Worm (Caenorhabditis elegans) whole organism, L2 larva: Measurements from ENCODE around the gene srp-2.

Experiments
- C34F6.9 ChIP-seq: fragments of 150-350 bp; optimal IDR thresholded peaks from 2 replicates; lab custom pipeline; 2014; ENCODE audit warnings: missing biosample characterization, missing genetic modification characterization
- Y55F3AM.14 ChIP-seq: fragments of 200-800 bp; sonication (Bioruptor generic); optimal IDR thresholded peaks from 2 replicates; lab custom pipeline; 2018; ENCODE audit warnings: mild to moderate bottlenecking, missing genetic modification characterization, missing compliant biosample characterization
- alr-1 ChIP-seq: fragments of 150-350 bp; optimal IDR thresholded peaks from 2 replicates; lab custom pipeline; 2014; ENCODE audit warnings: missing biosample characterization, missing genetic modification characterization
- blmp-1 ChIP-seq: sonication (generic microtip); optimal IDR thresholded peaks from 2 replicates; lab custom pipeline; 2017; ENCODE audit warnings: missing genetic modification characterization, mild to moderate bottlenecking, missing compliant biosample characterization, antibody characterized with exemption, moderate library complexity; ENCODE audit not compliant: insufficient read depth
- ceh-16 ChIP-seq: fragments of 150-350 bp; optimal IDR thresholded peaks from 2 replicates; lab custom pipeline; 2014; ENCODE audit warnings: missing biosample characterization, missing genetic modification characterization
- ceh-82 ChIP-seq: fragments of 150-350 bp; optimal IDR thresholded peaks from 2 replicates; lab custom pipeline; 2014; ENCODE audit warnings: missing biosample characterization, missing genetic modification characterization
- crh-2 ChIP-seq: sonication (generic microtip); optimal IDR thresholded peaks from 2 replicates; lab custom pipeline; 2017; ENCODE audit warnings: missing biosample characterization, missing genetic modification characterization
- dmd-4 ChIP-seq: sonication (generic microtip); optimal IDR thresholded peaks from 2 replicates; lab custom pipeline; 2017; ENCODE audit warnings: missing biosample characterization, missing genetic modification characterization
- elt-1 ChIP-seq: fragments of 150-350 bp; optimal IDR thresholded peaks from 2 replicates; lab custom pipeline; 2014; ENCODE audit warnings: missing biosample characterization, missing genetic modification characterization
- fos-1 ChIP-seq: fragments of 150-350 bp; optimal IDR thresholded peaks from 2 replicates; lab custom pipeline; 2014; ENCODE audit warnings: missing biosample characterization, missing genetic modification characterization
- gmeb-1 ChIP-seq: fragments of 150-350 bp; optimal IDR thresholded peaks from 2 replicates; lab custom pipeline; 2014; ENCODE audit warnings: missing biosample characterization, missing genetic modification characterization
- lin-11 ChIP-seq: fragments of 150-350 bp; sonication (generic microtip); optimal IDR thresholded peaks from 2 replicates; lab custom pipeline; 2014; ENCODE audit warnings: missing biosample characterization, missing genetic modification characterization, inconsistent platforms, mixed read lengths
- lin-13 ChIP-seq: fragments of 150-350 bp; optimal IDR thresholded peaks from 2 replicates; lab custom pipeline; 2014; ENCODE audit warnings: missing biosample characterization, missing genetic modification reagents, missing genetic modification characterization
- lin-39 ChIP-seq: fragments of 150-350 bp; optimal IDR thresholded peaks from 2 replicates; lab custom pipeline; 2014; ENCODE audit warnings: missing biosample characterization, missing genetic modification reagents, missing genetic modification characterization
- lsy-2 ChIP-seq, 2 experiments: fragments of 150-350 bp in 1 of 2; sonication (generic microtip) in 1 of 2; optimal IDR thresholded peaks; 2 replicates each; lab custom pipeline; 2014 to 2017; ENCODE audit warnings: missing biosample characterization in 2 of 2, missing genetic modification characterization in 2 of 2
- mdl-1 ChIP-seq, 2 experiments: fragments of 150-350 bp in 1 of 2; sonication (generic microtip) in 1 of 2; optimal IDR thresholded peaks; 2 replicates each; lab custom pipeline; 2017; ENCODE audit warnings: missing biosample characterization in 2 of 2, missing genetic modification characterization in 2 of 2
- nhr-11 ChIP-seq: fragments of 150-350 bp; optimal IDR thresholded peaks from 2 replicates; lab custom pipeline; 2014; ENCODE audit warnings: missing biosample characterization, missing genetic modification characterization
- nhr-12 ChIP-seq: fragments of 150-350 bp; optimal IDR thresholded peaks from 2 replicates; lab custom pipeline; 2014; ENCODE audit warnings: missing biosample characterization, missing genetic modification characterization
- nhr-129 ChIP-seq: fragments of 150-350 bp; optimal IDR thresholded peaks from 2 replicates; lab custom pipeline; 2014; ENCODE audit warnings: missing biosample characterization, missing genetic modification characterization
- nhr-21 ChIP-seq: fragments of 150-350 bp; optimal IDR thresholded peaks from 2 replicates; lab custom pipeline; 2014; ENCODE audit warnings: missing biosample characterization, missing genetic modification characterization
- nhr-23 ChIP-seq: fragments of 150-350 bp; optimal IDR thresholded peaks from 2 replicates; lab custom pipeline; 2014; ENCODE audit warnings: missing biosample characterization, missing genetic modification reagents, missing genetic modification characterization
- nhr-237 ChIP-seq: fragments of 150-350 bp; optimal IDR thresholded peaks from 2 replicates; lab custom pipeline; 2014; ENCODE audit warnings: missing biosample characterization, missing genetic modification characterization
- nhr-6 ChIP-seq: fragments of 150-350 bp; optimal IDR thresholded peaks from 2 replicates; lab custom pipeline; 2014; ENCODE audit warnings: missing biosample characterization, missing genetic modification characterization
- nhr-77 ChIP-seq: fragments of 150-350 bp; optimal IDR thresholded peaks from 2 replicates; lab custom pipeline; 2014; ENCODE audit warnings: missing biosample characterization, missing genetic modification characterization
- peb-1 ChIP-seq: fragments of 150-350 bp; optimal IDR thresholded peaks from 2 replicates; lab custom pipeline; 2014; ENCODE audit warnings: missing biosample characterization, missing genetic modification characterization
- sem-4 ChIP-seq: fragments of 150-350 bp; optimal IDR thresholded peaks from 2 replicates; lab custom pipeline; 2014; ENCODE audit warnings: missing biosample characterization, missing genetic modification reagents, missing genetic modification characterization
- skn-1 ChIP-seq: sonication (generic microtip); optimal IDR thresholded peaks from 2 replicates; lab custom pipeline; 2017; ENCODE audit warnings: missing biosample characterization, missing genetic modification characterization
- sma-3 ChIP-seq: sonication (generic microtip); optimal IDR thresholded peaks from 2 replicates; lab custom pipeline; 2016; ENCODE audit warnings: missing genetic modification reagents, missing genetic modification characterization, missing compliant biosample characterization
- sma-9 ChIP-seq, 2 experiments: fragments of 150-350 bp in 1 of 2; sonication (generic microtip) in 1 of 2; optimal IDR thresholded peaks; 2 replicates each; lab custom pipeline; 2014 to 2016; ENCODE audit warnings: missing genetic modification characterization in 2 of 2, mild to moderate bottlenecking in 1 of 2, missing biosample characterization in 1 of 2, missing compliant biosample characterization in 1 of 2, missing genetic modification reagents in 1 of 2, moderate library complexity in 1 of 2
- snpc-4 ChIP-seq: fragments of 150-350 bp; optimal IDR thresholded peaks from 2 replicates; lab custom pipeline; 2014; ENCODE audit warnings: missing biosample characterization, missing genetic modification characterization
- unc-39 ChIP-seq: fragments of 150-350 bp; optimal IDR thresholded peaks from 2 replicates; lab custom pipeline; 2014; ENCODE audit warnings: missing biosample characterization, missing genetic modification characterization
- unc-62 ChIP-seq: fragments of 150-350 bp; optimal IDR thresholded peaks from 2 replicates; lab custom pipeline; 2014; ENCODE audit warnings: missing biosample characterization, missing genetic modification reagents, missing genetic modification characterization
- zag-1 ChIP-seq: fragments of 150-350 bp; optimal IDR thresholded peaks from 2 replicates; lab custom pipeline; 2014; ENCODE audit warnings: missing biosample characterization, missing genetic modification characterization
- ztf-1 ChIP-seq: fragments of 200-800 bp; sonication (Bioruptor generic); conservative IDR thresholded peaks from 2 replicates; pipeline ENCODE4 v1.3.6; 2022; ENCODE audit warnings: missing genetic modification characterization, missing compliant biosample characterization
- ztf-4 ChIP-seq: fragments of 150-350 bp; optimal IDR thresholded peaks from 2 replicates; lab custom pipeline; 2014; ENCODE audit warnings: missing biosample characterization, missing genetic modification characterization

srp-2 gene

DNA sequence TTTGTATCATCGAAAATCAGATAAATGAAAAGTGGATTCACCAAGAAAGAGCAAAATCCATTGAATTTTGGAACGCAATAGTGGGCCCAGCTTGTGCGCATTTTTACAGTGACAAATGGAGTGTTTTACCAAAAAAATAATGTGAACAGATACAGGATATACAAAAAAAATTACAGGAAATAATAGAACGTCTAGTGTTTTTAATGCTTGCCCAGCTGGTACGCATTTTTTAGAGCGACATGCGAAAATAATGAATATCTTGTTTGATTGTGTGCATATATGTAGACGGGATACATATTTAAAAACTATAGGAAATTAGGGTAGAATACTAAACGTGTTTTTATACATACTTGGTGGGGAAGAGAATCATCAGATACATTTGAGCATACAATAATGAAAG, 26.3 kb upstream of the srp-2 start, which contains the start of gene srj-25:
Gene srj-25 (minus strand): TSS at position 101 of the 400 bp plus-strand sequence.
- no peak for TF ChIP-seq alr-1 (tag; lab: Kevin White, UChicago)
- TF ChIP-seq nhr-77 (tag; lab: Kevin White, UChicago): no peak
- no peak for TF ChIP-seq nhr-12
- TF ChIP-seq elt-1 (tag; lab: Kevin White, UChicago): no peak
- no peak for TF ChIP-seq nhr-21 (tag; lab: Kevin White, UChicago)
- TF ChIP-seq peb-1 (tag; lab: Kevin White, UChicago): no peak
- no peak for TF ChIP-seq nhr-11 (tag; lab: Kevin White, UChicago)
- TF ChIP-seq snpc-4: no peak
- no peak for TF ChIP-seq skn-1 (tag; lab: Kevin White, UChicago)
- TF ChIP-seq nhr-6 (tag; lab: Kevin White, UChicago): no peak
- no peak for TF ChIP-seq lsy-2 (tag; optimal IDR thresholded peaks at IDR 0.05; lab: Kevin White, UChicago)
- TF ChIP-seq C34F6.9 (tag; lab: Kevin White, UChicago): no peak
- TF ChIP-seq nhr-237 (tag; lab: Kevin White, UChicago): no peak
- no peak for TF ChIP-seq gmeb-1
- TF ChIP-seq ceh-16 (tag; lab: Kevin White, UChicago): no peak
- TF ChIP-seq sem-4: no peak
- no peak for TF ChIP-seq lin-39 (tag; lab: Kevin White, UChicago)
- TF ChIP-seq lin-13 (GFP tag; lab: Kevin White, UChicago): no peak
- no peak for TF ChIP-seq unc-62 (GFP tag; lab: Kevin White, UChicago)
- no peak for TF ChIP-seq fos-1

DNA sequence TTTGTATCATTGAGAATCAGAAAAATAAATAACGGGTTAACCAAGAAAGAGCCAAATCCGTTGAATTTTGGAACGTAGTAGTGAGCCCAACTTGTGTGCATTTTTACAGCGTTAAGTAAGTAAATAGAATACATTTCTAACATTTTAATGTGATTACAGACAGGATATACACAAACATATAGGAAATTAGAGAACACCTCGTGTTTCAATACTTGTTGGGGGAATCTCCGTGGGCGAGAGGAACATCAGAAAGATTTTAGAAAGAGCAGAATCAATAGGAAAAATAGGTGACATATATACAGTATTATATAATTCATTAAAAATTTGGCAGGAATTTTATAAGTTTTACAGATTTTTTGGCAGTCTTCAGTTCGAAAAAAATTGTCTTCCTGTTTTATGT, 23.7 kb upstream of the srp-2 start, which contains the start of gene srj-24:
Gene srj-24 (minus strand): TSS at position 101 of the 400 bp plus-strand sequence.
- TF ChIP-seq lin-39 (tag; lab: Kevin White, UChicago) (no peak), snpc-4 (no peak), dmd-4 (tag; lab: Kevin White, UChicago) (no peak), nhr-21 (tag; lab: Kevin White, UChicago) (no peak), ztf-4 (no peak), nhr-129 (tag; lab: Kevin White, UChicago) (no peak), crh-2 (tag; lab: Kevin White, UChicago) (no peak), nhr-11 (tag; lab: Kevin White, UChicago) (no peak), ceh-16 (tag; lab: Kevin White, UChicago) (no peak)

DNA sequence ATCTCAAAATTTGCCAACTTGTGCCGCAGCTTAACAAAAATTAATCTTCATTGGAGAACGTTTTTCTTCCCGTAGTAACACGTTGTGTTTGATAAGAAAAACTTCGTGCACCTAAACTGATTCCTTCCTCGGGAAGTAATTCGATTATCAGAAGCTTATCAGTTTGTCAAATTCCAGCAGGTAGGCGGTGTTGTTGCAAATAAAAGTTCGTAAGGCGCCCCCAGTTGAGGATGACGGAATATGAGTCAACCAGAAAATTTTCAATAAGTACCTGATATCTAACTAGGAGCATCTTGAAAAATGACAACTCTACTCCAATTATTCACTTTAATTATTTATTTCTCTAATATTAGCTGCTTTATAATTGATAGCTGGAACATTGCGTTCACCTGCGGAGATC, 20.6 kb upstream of the srp-2 start, which contains the start of gene C05E4.7:
Gene C05E4.7 (plus strand): TSS at position 301 of the 400 bp plus-strand sequence.
- TF ChIP-seq sma-3 (no peak), sma-9 (GFP tag; optimal IDR thresholded peaks at IDR 0.05; lab: Kevin White, UChicago) (no peak), sma-9 (tag; optimal IDR thresholded peaks at IDR 0.05; lab: Kevin White, UChicago) (no peak), ceh-16 (tag; lab: Kevin White, UChicago) (no peak), gmeb-1 (no peak), elt-1 (tag; lab: Kevin White, UChicago) (no peak), Y55F3AM.14 (no peak), nhr-12 (no peak), ceh-82 (tag; lab: Kevin White, UChicago) (no peak), blmp-1 (tag; lab: Kevin White, UChicago) (no peak), ztf-1 (GFP tag; lab: Robert Waterston, UW) (no peak), nhr-11 (tag; lab: Kevin White, UChicago) (no peak)

DNA sequence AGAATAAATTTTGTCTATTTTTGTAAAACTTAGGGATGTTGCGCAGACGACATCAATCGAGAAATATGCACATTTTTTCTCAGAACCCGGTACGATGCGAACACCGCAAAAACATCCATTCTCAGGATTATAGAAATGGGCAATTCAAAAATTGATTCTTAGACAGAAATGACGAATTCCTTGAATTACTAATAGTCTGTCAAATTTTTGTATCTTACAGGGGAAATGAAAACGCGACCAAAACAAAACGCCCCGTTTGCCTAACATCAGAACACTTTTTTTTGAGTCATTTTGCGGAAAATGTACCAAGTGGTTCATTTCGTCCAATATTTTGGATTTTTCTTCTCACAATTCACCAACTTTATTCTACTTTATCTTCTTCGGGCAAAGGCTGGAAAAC, 19.1 kb upstream of the srp-2 start, which contains the start of gene str-134:
Gene str-134 (plus strand): TSS at position 301 of the 400 bp plus-strand sequence.
- TF ChIP-seq ceh-82 (tag; lab: Kevin White, UChicago) (no peak), snpc-4 (no peak), elt-1 (tag; lab: Kevin White, UChicago) (no peak), lin-13 (GFP tag; lab: Kevin White, UChicago) (no peak), Y55F3AM.14 (no peak), nhr-6 (tag; lab: Kevin White, UChicago) (no peak), nhr-23 (tag; lab: Kevin White, UChicago) (no peak), zag-1 (tag; lab: Kevin White, UChicago) (no peak)

DNA sequence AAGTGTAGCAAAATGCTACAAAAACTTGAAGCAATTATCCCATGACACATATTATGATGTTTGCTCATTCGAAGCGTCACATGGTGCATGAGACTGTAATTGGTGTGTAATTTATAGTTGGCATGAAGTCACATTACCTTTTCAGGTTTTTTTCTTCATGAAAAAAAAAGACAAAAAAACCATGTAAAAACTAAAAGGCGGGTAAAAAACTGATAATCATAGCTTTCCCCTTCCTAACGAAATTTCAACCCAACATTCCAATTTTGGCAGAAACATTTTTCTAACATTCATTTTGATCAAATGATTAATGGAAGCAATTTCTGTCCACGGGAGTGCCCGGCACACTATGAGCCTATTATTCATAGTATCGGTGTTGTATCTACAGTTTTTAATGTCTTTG, 14.4 kb upstream of the srp-2 start, which contains the start of gene sri-4:
Gene sri-4 (plus strand): TSS at position 301 of the 400 bp plus-strand sequence.
- no peak for TF ChIP-seq dmd-4 (tag; lab: Kevin White, UChicago)
- TF ChIP-seq ztf-1 (GFP tag; lab: Robert Waterston, UW): no peak
- TF ChIP-seq unc-39: no peak
- no peak for TF ChIP-seq alr-1 (tag; lab: Kevin White, UChicago)
- TF ChIP-seq peb-1 (tag; lab: Kevin White, UChicago): no peak
- TF ChIP-seq lin-11 (tag; lab: Kevin White, UChicago): no peak
- no peak for TF ChIP-seq ceh-82 (tag; lab: Kevin White, UChicago)
- no peak for TF ChIP-seq unc-62 (GFP tag; lab: Kevin White, UChicago)
- TF ChIP-seq snpc-4: no peak
- TF ChIP-seq ztf-4: no peak
- no peak for TF ChIP-seq ceh-16 (tag; lab: Kevin White, UChicago)
- no peak for TF ChIP-seq mdl-1 (tag; optimal IDR thresholded peaks at IDR 0.05; lab: Kevin White, UChicago)
- TF ChIP-seq gmeb-1: no peak
- TF ChIP-seq sem-4: no peak
